Fruit fly (Drosophila melanogaster) whole organism, prepupa: ENCODE data around the gene Sfp33A2.

Source experiments
- CG10669 ChIP-seq: fragments of 200-800 bp; sonication (Bioruptor generic); optimal IDR thresholded peaks from 3 replicates; lab custom pipeline; 2018; ENCODE audit warnings: missing biosample characterization, mild to moderate bottlenecking, missing genetic modification characterization, moderate library complexity
- CG15336 ChIP-seq: fragments of 200-800 bp; sonication (Bioruptor generic); IDR thresholded peaks from 2 replicates; pipeline ENCODE4 v1.3.6; 2022; ENCODE audit warnings: missing biosample characterization, missing genetic modification characterization
- CG34406 ChIP-seq: fragments of 200-800 bp; sonication (Bioruptor generic); optimal IDR thresholded peaks from 3 replicates; lab custom pipeline; 2016; ENCODE audit warnings: missing biosample characterization, missing genetic modification characterization
- CG6808 ChIP-seq: fragments of 200-800 bp; sonication (Bioruptor generic); optimal IDR thresholded peaks from 3 replicates; lab custom pipeline; 2017; ENCODE audit warnings: missing biosample characterization, missing genetic modification characterization, mild to moderate bottlenecking, moderate library complexity, missing genetic modification reagents
- Hr39 ChIP-seq: fragments of 200-800 bp; sonication (Bioruptor generic); optimal IDR thresholded peaks from 2 replicates; lab custom pipeline; 2016; ENCODE audit warnings: missing biosample characterization, missing genetic modification characterization
- Smox ChIP-seq: fragments of 200-800 bp; sonication (Bioruptor generic); optimal IDR thresholded peaks from 3 replicates; lab custom pipeline; 2016; ENCODE audit warnings: missing biosample characterization, missing genetic modification characterization

- TF ChIP-seq Smox (GFP tag; lab: Kevin White, UChicago) (no peak), CG6808 (no peak), Hr39 (GFP tag; lab: Kevin White, UChicago) (no peak), CG15336 (GFP tag; lab: Robert Waterston, UW) (no peak), CG34406 (GFP tag; lab: Kevin White, UChicago) (no peak), CG10669 (GFP tag; lab: Kevin White, UChicago) (no peak)
Measured at dm6 chr2L:11844278-11844677, 6.8 kb downstream of the Sfp33A2 start.
